Worm (Caenorhabditis elegans): ENCODE measurements around the gene dnc-3.

The dnc-3 gene

DNA sequence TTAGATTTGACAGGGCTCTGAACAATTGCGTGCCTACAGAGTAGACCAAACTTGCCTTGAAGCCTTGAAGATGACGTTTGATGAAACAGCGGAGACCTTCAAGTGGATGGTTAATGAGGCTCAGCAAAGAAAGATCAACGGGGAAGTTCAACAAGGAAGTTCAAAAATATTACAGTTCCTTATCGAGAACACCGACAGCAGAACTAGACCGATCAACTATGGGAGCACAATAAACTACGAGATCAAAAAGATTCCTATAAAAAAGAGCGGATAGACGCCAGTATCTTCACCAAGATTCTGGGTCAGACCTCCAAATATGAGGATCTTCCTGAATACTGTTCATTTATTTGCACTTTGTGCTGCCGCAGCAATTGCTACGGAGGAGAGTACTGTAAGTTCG lies 26.2 kb downstream of the dnc-3 start, which contains the start of gene clec-134:
Gene clec-134 (plus strand): TSS at position 301 of the 400 bp plus-strand sequence.
- TF ChIP-seq ztf-23 (GFP tag; IDR thresholded peaks at IDR 0.05), result no peak
- no peak for TF ChIP-seq ref-1 (GFP tag; conservative IDR thresholded peaks at IDR 0.05)
- no peak for TF ChIP-seq cog-1 (tag; optimal IDR thresholded peaks at IDR 0.05)
- no peak for TF ChIP-seq klf-2 (GFP tag; conservative IDR thresholded peaks at IDR 0.05)
- no peak for TF ChIP-seq T22C8.4 (GFP tag; IDR thresholded peaks at IDR 0.05)
- no peak for TF ChIP-seq ztf-29 (GFP tag; IDR thresholded peaks at IDR 0.05)
- no peak for TF ChIP-seq med-1 (GFP tag; optimal IDR thresholded peaks at IDR 0.05; ENCODE audit: insufficient read depth)
- TF ChIP-seq flt-1 (GFP tag; IDR thresholded peaks at IDR 0.05), result no peak
- TF ChIP-seq tab-1 (GFP tag; IDR thresholded peaks at IDR 0.05), result no peak

DNA sequence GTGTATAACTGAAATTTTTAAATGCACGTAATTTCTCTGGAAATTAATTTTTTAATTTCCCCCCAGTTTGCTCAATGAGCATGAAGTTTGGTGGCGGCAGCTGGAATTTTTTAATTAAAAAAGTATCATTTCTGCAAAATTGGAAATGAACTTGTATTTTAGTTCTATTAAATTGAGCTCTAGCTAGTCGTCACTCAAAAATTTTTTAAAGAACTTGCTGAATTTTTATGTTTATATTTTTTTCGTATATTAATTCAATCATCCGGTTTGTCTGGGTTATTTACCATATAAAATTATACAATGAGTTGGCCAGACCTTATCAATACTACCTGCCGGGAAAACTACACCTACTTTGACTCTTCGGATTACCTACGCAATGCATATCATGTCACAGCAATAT lies 28.2 kb downstream of the dnc-3 start, which contains the start of gene srh-59:
Gene srh-59 (plus strand): TSS at position 301 of the 400 bp plus-strand sequence.
- no peak for TF ChIP-seq cog-1 (tag; optimal IDR thresholded peaks at IDR 0.05)
- no peak for TF ChIP-seq flt-1 (GFP tag; IDR thresholded peaks at IDR 0.05)
- TF ChIP-seq ref-1 (GFP tag; conservative IDR thresholded peaks at IDR 0.05), result no peak
- no peak for TF ChIP-seq ztf-23 (GFP tag; IDR thresholded peaks at IDR 0.05)
- no peak for TF ChIP-seq tab-1 (GFP tag; IDR thresholded peaks at IDR 0.05)
- no peak for TF ChIP-seq klf-2 (GFP tag; conservative IDR thresholded peaks at IDR 0.05)
- no peak for TF ChIP-seq T22C8.4 (GFP tag; IDR thresholded peaks at IDR 0.05)
- no peak for TF ChIP-seq ztf-29 (GFP tag; IDR thresholded peaks at IDR 0.05)
- no peak for TF ChIP-seq med-1 (GFP tag; optimal IDR thresholded peaks at IDR 0.05; ENCODE audit: insufficient read depth)

ce11 chrII:3583402-3583801 lies 29.9 kb downstream of the dnc-3 start, which contains the start of gene srh-60:
Gene srh-60 (plus strand): TSS chrII:3583702.
- no peak for TF ChIP-seq T22C8.4 (GFP tag; IDR thresholded peaks at IDR 0.05)
- no peak for TF ChIP-seq med-1 (GFP tag; optimal IDR thresholded peaks at IDR 0.05; ENCODE audit: insufficient read depth)
- TF ChIP-seq flt-1 (GFP tag; IDR thresholded peaks at IDR 0.05), result no peak
- TF ChIP-seq cog-1 (tag; optimal IDR thresholded peaks at IDR 0.05), result no peak
- TF ChIP-seq ref-1 (GFP tag; conservative IDR thresholded peaks at IDR 0.05), result no peak
- TF ChIP-seq ztf-23 (GFP tag; IDR thresholded peaks at IDR 0.05), result no peak
- TF ChIP-seq ztf-29 (GFP tag; IDR thresholded peaks at IDR 0.05), result no peak
- TF ChIP-seq klf-2 (GFP tag; conservative IDR thresholded peaks at IDR 0.05), result no peak
- no peak for TF ChIP-seq tab-1 (GFP tag; IDR thresholded peaks at IDR 0.05)

- TF ChIP-seq klf-2 (GFP tag; conservative IDR thresholded peaks at IDR 0.05), result no peak
- TF ChIP-seq ztf-23 (GFP tag; IDR thresholded peaks at IDR 0.05), result no peak
Observed at ce11 chrII:3595339-3595738, 41.8 kb downstream of the dnc-3 start, which contains the start of gene Y49F6A.12. Gene Y49F6A.12 (plus strand): TSS chrII:3595639.

ce11 chrII:3598721-3599120 lies 45.2 kb downstream of the dnc-3 start, which contains the start of gene Y49F6A.11:
Gene Y49F6A.11 (minus strand): TSS chrII:3598821.
- TF ChIP-seq klf-2 (GFP tag; conservative IDR thresholded peaks at IDR 0.05) (no peak), T22C8.4 (GFP tag; IDR thresholded peaks at IDR 0.05) (no peak), ztf-29 (GFP tag; IDR thresholded peaks at IDR 0.05) (no peak), med-1 (GFP tag; optimal IDR thresholded peaks at IDR 0.05; ENCODE audit: insufficient read depth) (no peak), cog-1 (tag; optimal IDR thresholded peaks at IDR 0.05) (no peak), ref-1 (GFP tag; conservative IDR thresholded peaks at IDR 0.05) (no peak), flt-1 (GFP tag; IDR thresholded peaks at IDR 0.05) (no peak), ztf-23 (GFP tag; IDR thresholded peaks at IDR 0.05) (no peak), tab-1 (GFP tag; IDR thresholded peaks at IDR 0.05) (no peak)

Data from whole organism, midembryonic.